Worm (Caenorhabditis elegans) whole organism, young adult: Measurements from ENCODE around the gene prmt-4.

Experiments
- attf-5 ChIP-seq: fragments of 200-800 bp; sonication (Bioruptor generic); optimal IDR thresholded peaks from 2 replicates; lab custom pipeline; 2018; ENCODE audit warnings: mild to moderate bottlenecking, missing genetic modification characterization, missing compliant biosample characterization
- lin-54 ChIP-seq: fragments of 200-800 bp; sonication (Bioruptor generic); optimal IDR thresholded peaks from 2 replicates; lab custom pipeline; 2018; ENCODE audit warnings: mild to moderate bottlenecking, missing genetic modification characterization, missing compliant biosample characterization

DNA sequence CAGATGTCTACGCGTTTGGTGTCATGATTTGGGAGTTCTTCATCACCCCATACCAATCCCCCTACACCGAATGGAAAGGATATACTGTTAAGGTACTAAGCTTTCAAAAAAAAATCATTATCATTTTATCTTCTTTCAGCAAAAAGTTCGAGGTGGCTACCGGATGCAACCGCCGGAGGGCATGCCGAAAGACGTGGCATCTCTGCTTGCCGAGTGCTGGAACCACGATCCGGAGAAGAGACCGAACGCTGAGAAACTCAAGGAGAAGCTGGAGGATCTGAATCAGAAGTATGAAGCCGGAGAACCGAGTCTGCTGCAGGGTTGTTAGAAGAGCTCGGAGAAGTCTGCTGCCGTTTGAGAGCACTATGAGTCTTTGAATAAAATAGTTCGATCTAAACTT lies 8.6 kb downstream of the prmt-4 start:
- TF ChIP-seq attf-5 (GFP tag; lab: Kevin White, UChicago) (no peak), lin-54 (GFP tag; lab: Kevin White, UChicago) (no peak)
